Worm (Caenorhabditis elegans) whole organism, midembryonic: Measurements from ENCODE around the gene C15H9.2.

ENCODE experiments used
- T22C8.4 ChIP-seq: fragments of 200-800 bp; sonication (Bioruptor generic); IDR thresholded peaks from 2 replicates; pipeline ENCODE4 v1.3.6; 2022; ENCODE audit warnings: missing genetic modification characterization, missing compliant biosample characterization
- cog-1 ChIP-seq: sonication (generic microtip); optimal IDR thresholded peaks from 2 replicates; lab custom pipeline; 2016; ENCODE audit warnings: missing genetic modification characterization, missing compliant biosample characterization
- flt-1 ChIP-seq: fragments of 200-800 bp; sonication (Bioruptor generic); IDR thresholded peaks from 2 replicates; pipeline ENCODE4 v1.3.6; 2022; ENCODE audit warnings: missing genetic modification characterization, missing compliant biosample characterization
- klf-2 ChIP-seq: fragments of 200-800 bp; sonication (Bioruptor generic); conservative IDR thresholded peaks from 2 replicates; pipeline ENCODE4 v1.3.6; 2022; ENCODE audit warnings: missing genetic modification reagents, missing genetic modification characterization, missing compliant biosample characterization
- med-1 ChIP-seq: sonication (generic microtip); optimal IDR thresholded peaks from 2 replicates; lab custom pipeline; 2017; ENCODE audit warnings: missing genetic modification characterization, mild to moderate bottlenecking, missing compliant biosample characterization, antibody characterized with exemption, missing genetic modification reagents; ENCODE audit not compliant: insufficient read depth
- ref-1 ChIP-seq: fragments of 200-800 bp; sonication (Bioruptor generic); conservative IDR thresholded peaks from 2 replicates; pipeline ENCODE4 v1.3.6; 2022; ENCODE audit warnings: missing genetic modification reagents, missing genetic modification characterization, missing compliant biosample characterization
- tab-1 ChIP-seq: fragments of 200-800 bp; sonication (Bioruptor generic); IDR thresholded peaks from 2 replicates; pipeline ENCODE4 v1.3.6; 2022; ENCODE audit warnings: missing genetic modification characterization, missing compliant biosample characterization
- ztf-23 ChIP-seq: fragments of 200-800 bp; sonication (Bioruptor generic); IDR thresholded peaks from 2 replicates; pipeline ENCODE4 v1.3.6; 2022; ENCODE audit warnings: missing genetic modification reagents, missing genetic modification characterization, missing compliant biosample characterization
- ztf-29 ChIP-seq: fragments of 200-800 bp; sonication (Bioruptor generic); IDR thresholded peaks from 2 replicates; pipeline ENCODE4 v1.3.6; 2022; ENCODE audit warnings: missing genetic modification reagents, missing genetic modification characterization, missing compliant biosample characterization

ce11 chrX:6100395-6101099 lies 17.8 kb upstream of the C15H9.2 start:
- TF ChIP-seq tab-1 (GFP tag; lab: Robert Waterston, UW) (no peak), T22C8.4 (GFP tag; lab: Robert Waterston, UW) (no peak), ref-1 (GFP tag; lab: Robert Waterston, UW) (no peak), flt-1 (GFP tag; lab: Robert Waterston, UW) (no peak), med-1 (GFP tag; lab: Kevin White, UChicago) (no peak), klf-2 (GFP tag; lab: Robert Waterston, UW) (no peak), ztf-29 (GFP tag; lab: Robert Waterston, UW) (no peak), cog-1 (tag; lab: Kevin White, UChicago) (no peak), ztf-23 (GFP tag; lab: Robert Waterston, UW) (no peak)
